Fruit fly (Drosophila melanogaster) whole organism, embryonic: ENCODE results near the gene bnl.

ENCODE experiments used
- B-H2 ChIP-seq: fragments of 200-800 bp; sonication (Bioruptor generic); optimal IDR thresholded peaks from 2 replicates; lab custom pipeline; 2018; ENCODE audit warnings: missing biosample characterization, mild to moderate bottlenecking, missing genetic modification characterization
- CG10147 ChIP-seq: fragments of 200-800 bp; sonication (Bioruptor generic); optimal IDR thresholded peaks from 2 replicates; lab custom pipeline; 2019; ENCODE audit warnings: missing biosample characterization, mild to moderate bottlenecking, missing genetic modification characterization, moderate library complexity
- CG10366 ChIP-seq: fragments of 200-800 bp; sonication (Bioruptor generic); IDR thresholded peaks from 2 replicates; pipeline ENCODE4 v1.3.6; 2022; ENCODE audit warnings: missing biosample characterization, missing genetic modification characterization
- CG10654 ChIP-seq: fragments of 200-800 bp; sonication (Bioruptor generic); optimal IDR thresholded peaks from 2 replicates; lab custom pipeline; 2016; ENCODE audit warnings: missing biosample characterization, missing genetic modification characterization
- CG12942 ChIP-seq: fragments of 200-800 bp; sonication (Bioruptor generic); optimal IDR thresholded peaks from 3 replicates; lab custom pipeline; 2016; ENCODE audit warnings: missing biosample characterization, missing genetic modification characterization
- CG13624 ChIP-seq: fragments of 200-800 bp; sonication (Bioruptor generic); optimal IDR thresholded peaks from 2 replicates; lab custom pipeline; 2016; ENCODE audit warnings: missing biosample characterization, missing genetic modification characterization
- CG17912 ChIP-seq: fragments of 200-800 bp; sonication (Bioruptor generic); optimal IDR thresholded peaks from 2 replicates; lab custom pipeline; 2018; ENCODE audit warnings: missing biosample characterization, mild to moderate bottlenecking, missing genetic modification characterization
- CG1792 ChIP-seq: fragments of 200-800 bp; sonication (Bioruptor generic); optimal IDR thresholded peaks from 2 replicates; lab custom pipeline; 2016; ENCODE audit warnings: missing biosample characterization, missing genetic modification characterization
- CG18262 ChIP-seq: fragments of 200-800 bp; optimal IDR thresholded peaks from 3 replicates; lab custom pipeline; 2019; ENCODE audit warnings: missing biosample characterization, mild to moderate bottlenecking, missing genetic modification characterization, moderate library complexity
- CG2120 ChIP-seq: fragments of 200-800 bp; sonication (Bioruptor generic); optimal IDR thresholded peaks from 3 replicates; lab custom pipeline; 2016; ENCODE audit warnings: missing biosample characterization, missing genetic modification characterization
- CG31224 ChIP-seq: fragments of 200-800 bp; sonication (Bioruptor generic); IDR thresholded peaks from 2 replicates; pipeline ENCODE4 v1.3.6; 2022; ENCODE audit warnings: missing biosample characterization, missing genetic modification characterization
- CG32767 ChIP-seq: fragments of 200-800 bp; sonication (Bioruptor generic); IDR thresholded peaks from 2 replicates; pipeline ENCODE4 v1.3.6; 2022; ENCODE audit warnings: missing biosample characterization, missing genetic modification characterization
- CG4424 ChIP-seq: fragments of 200-800 bp; sonication (Bioruptor generic); optimal IDR thresholded peaks from 3 replicates; lab custom pipeline; 2016; ENCODE audit warnings: missing biosample characterization, missing genetic modification characterization
- CG9727 ChIP-seq: fragments of 200-800 bp; sonication (Bioruptor generic); optimal IDR thresholded peaks from 3 replicates; lab custom pipeline; 2017; ENCODE audit warnings: missing biosample characterization, mild to moderate bottlenecking, missing genetic modification characterization
- CG9817 ChIP-seq: fragments of 200-800 bp; sonication (Bioruptor generic); optimal IDR thresholded peaks from 2 replicates; lab custom pipeline; 2018; ENCODE audit warnings: missing biosample characterization, mild to moderate bottlenecking, missing genetic modification characterization, moderate library complexity
- Dfd ChIP-seq, 2 experiments: fragments of >200 bp; optimal IDR thresholded peaks; 2 replicates each; lab custom pipeline; 2017; ENCODE audit warnings: missing biosample characterization in 2 of 2, missing genetic modification characterization in 2 of 2
- Ets65A ChIP-seq: fragments of 200-800 bp; sonication (Bioruptor generic); peaks from one replicate; lab custom pipeline; 2016; ENCODE audit warnings: missing biosample characterization, missing genetic modification characterization
- H15 ChIP-seq: fragments of 200-800 bp; sonication (Bioruptor generic); IDR thresholded peaks from 3 replicates; pipeline ENCODE4 v1.3.6; 2022; ENCODE audit warnings: missing biosample characterization, missing genetic modification characterization
- Hr3 ChIP-seq: fragments of 200-800 bp; sonication (Bioruptor generic); optimal IDR thresholded peaks from 3 replicates; lab custom pipeline; 2016; ENCODE audit warnings: missing biosample characterization, missing genetic modification characterization
- Max ChIP-seq: fragments of 200-800 bp; sonication (Bioruptor generic); optimal IDR thresholded peaks from 2 replicates; lab custom pipeline; 2016; ENCODE audit warnings: missing biosample characterization, mild to moderate bottlenecking, missing genetic modification characterization
- Meics ChIP-seq: fragments of 200-800 bp; sonication (Bioruptor generic); optimal IDR thresholded peaks from 2 replicates; lab custom pipeline; 2017; ENCODE audit warnings: missing biosample characterization, mild to moderate bottlenecking, missing genetic modification characterization
- Mes4 ChIP-seq: fragments of 200-800 bp; sonication (Bioruptor generic); optimal IDR thresholded peaks from 2 replicates; lab custom pipeline; 2016; ENCODE audit warnings: missing biosample characterization, missing genetic modification characterization
- Oli ChIP-seq: fragments of 200-800 bp; sonication (Bioruptor generic); optimal IDR thresholded peaks from 2 replicates; lab custom pipeline; 2018; ENCODE audit warnings: missing biosample characterization, mild to moderate bottlenecking, missing genetic modification characterization, moderate library complexity
- PHDP ChIP-seq: fragments of 200-800 bp; sonication (Bioruptor generic); optimal IDR thresholded peaks from 3 replicates; lab custom pipeline; 2018; ENCODE audit warnings: missing biosample characterization, mild to moderate bottlenecking, missing genetic modification characterization, moderate library complexity
- Poxn ChIP-seq: fragments of 200-800 bp; sonication (Bioruptor generic); IDR thresholded peaks from 2 replicates; pipeline ENCODE4 v1.3.6; 2022; ENCODE audit warnings: missing biosample characterization, missing genetic modification characterization
- Rx ChIP-seq: fragments of 200-800 bp; sonication (Bioruptor generic); IDR thresholded peaks from 2 replicates; pipeline ENCODE4 v1.3.6; 2022; ENCODE audit warnings: missing biosample characterization, missing genetic modification characterization
- Sox102F ChIP-seq: fragments of 200-800 bp; sonication (Bioruptor generic); optimal IDR thresholded peaks from 2 replicates; lab custom pipeline; 2018; ENCODE audit warnings: missing biosample characterization, mild to moderate bottlenecking, missing genetic modification characterization, moderate library complexity
- Ssrp ChIP-seq: fragments of 200-800 bp; sonication (Bioruptor generic); optimal IDR thresholded peaks from 2 replicates; lab custom pipeline; 2018; ENCODE audit warnings: missing biosample characterization, mild to moderate bottlenecking, missing genetic modification characterization, moderate library complexity
- Stat92E ChIP-seq, 3 experiments: fragments of >200 bp in 2 of 3; fragments of 200-800 bp in 1 of 3; sonication (Bioruptor generic) in 1 of 3; optimal IDR thresholded peaks; 2 replicates each; lab custom pipeline; 2017 to 2019; ENCODE audit warnings: missing biosample characterization in 3 of 3, missing genetic modification characterization in 3 of 3, mild to moderate bottlenecking in 1 of 3, moderate library complexity in 1 of 3
- Xrp1 ChIP-seq: fragments of 200-800 bp; sonication (Bioruptor generic); IDR thresholded peaks from 2 replicates; pipeline ENCODE4 v1.3.6; 2022; ENCODE audit warnings: missing biosample characterization, missing genetic modification characterization
- ato ChIP-seq: fragments of 200-800 bp; sonication (Bioruptor generic); IDR thresholded peaks from 2 replicates; pipeline ENCODE4 v1.3.6; 2022; ENCODE audit warnings: missing biosample characterization, missing genetic modification characterization; ENCODE audit not compliant: partially characterized antibody
- bsh ChIP-seq, 2 experiments: fragments of 200-800 bp; sonication (Bioruptor generic); optimal IDR thresholded peaks; 2 replicates each; lab custom pipeline; 2017 to 2018; ENCODE audit warnings: mild to moderate bottlenecking in 2 of 2, missing biosample characterization in 2 of 2, missing genetic modification characterization in 2 of 2, moderate library complexity in 1 of 2
- crc ChIP-seq: fragments of 200-800 bp; sonication (Bioruptor generic); optimal IDR thresholded peaks from 2 replicates; lab custom pipeline; 2016; ENCODE audit warnings: missing biosample characterization, missing genetic modification characterization
- dmrt11E ChIP-seq: fragments of 200-800 bp; sonication (Bioruptor generic); optimal IDR thresholded peaks from 3 replicates; lab custom pipeline; 2018; ENCODE audit warnings: missing biosample characterization, mild to moderate bottlenecking, missing genetic modification characterization, moderate library complexity
- dmrt99B ChIP-seq: fragments of 200-800 bp; sonication (Bioruptor generic); optimal IDR thresholded peaks from 2 replicates; lab custom pipeline; 2018; ENCODE audit warnings: missing biosample characterization, mild to moderate bottlenecking, missing genetic modification characterization, moderate library complexity
- gem ChIP-seq: fragments of 200-800 bp; sonication (Bioruptor generic); optimal IDR thresholded peaks from 2 replicates; lab custom pipeline; 2019; ENCODE audit warnings: missing biosample characterization, mild to moderate bottlenecking, missing genetic modification characterization, moderate library complexity
- grau ChIP-seq: fragments of 200-800 bp; optimal IDR thresholded peaks from 3 replicates; lab custom pipeline; 2019; ENCODE audit warnings: missing biosample characterization, mild to moderate bottlenecking, missing genetic modification characterization, moderate library complexity
- h ChIP-seq: fragments of >200 bp; optimal IDR thresholded peaks from 2 replicates; lab custom pipeline; 2017
- jigr1 ChIP-seq: fragments of 200-800 bp; sonication (Bioruptor generic); IDR thresholded peaks from 3 replicates; pipeline ENCODE4 v1.3.6; 2022; ENCODE audit warnings: missing biosample characterization, missing genetic modification characterization
- lola ChIP-seq, 3 experiments: fragments of >200 bp in 2 of 3; fragments of 200-800 bp in 1 of 3; sonication (Bioruptor generic) in 1 of 3; optimal IDR thresholded peaks; 2 replicates each; lab custom pipeline; 2017 to 2019; ENCODE audit warnings: missing biosample characterization in 3 of 3, missing genetic modification characterization in 3 of 3, mild to moderate bottlenecking in 1 of 3, moderate library complexity in 1 of 3
- mld ChIP-seq: fragments of 200-800 bp; sonication (Bioruptor generic); IDR thresholded peaks from 3 replicates; pipeline ENCODE4 v1.3.6; 2022; ENCODE audit warnings: missing biosample characterization, missing genetic modification characterization; ENCODE audit not compliant: partially characterized antibody
- prd ChIP-seq, 3 experiments: fragments of >200 bp in 2 of 3; fragments of 200-800 bp in 1 of 3; sonication (Bioruptor generic) in 1 of 3; optimal IDR thresholded peaks in 2 of 3; IDR thresholded peaks in 1 of 3; 2 replicates in 2 of 3; 3 replicates in 1 of 3; pipeline versions ENCODE4 v1.3.6 to Lab custom; 2017 to 2022; ENCODE audit warnings: missing biosample characterization in 1 of 3, missing genetic modification characterization in 1 of 3
- pum ChIP-seq: fragments of 200-800 bp; sonication (Bioruptor generic); optimal IDR thresholded peaks from 2 replicates; lab custom pipeline; 2016; ENCODE audit warnings: missing biosample characterization, missing genetic modification characterization
- repo ChIP-seq: fragments of 200-800 bp; sonication (Bioruptor generic); optimal IDR thresholded peaks from 2 replicates; lab custom pipeline; 2016; ENCODE audit warnings: missing biosample characterization, missing genetic modification characterization
- run ChIP-seq: fragments of 200-800 bp; sonication (Bioruptor generic); optimal IDR thresholded peaks from 3 replicates; lab custom pipeline; 2018; ENCODE audit warnings: missing biosample characterization, mild to moderate bottlenecking, missing genetic modification characterization
- sens ChIP-seq: fragments of 200-800 bp; sonication (Bioruptor generic); peaks from one replicate; lab custom pipeline; 2016; ENCODE audit warnings: missing biosample characterization, missing genetic modification characterization
- shn ChIP-seq: fragments of 200-800 bp; sonication (Bioruptor generic); optimal IDR thresholded peaks from 3 replicates; lab custom pipeline; 2016; ENCODE audit warnings: missing biosample characterization, missing genetic modification characterization
- slou ChIP-seq: fragments of 200-800 bp; sonication (Bioruptor generic); optimal IDR thresholded peaks from 3 replicates; lab custom pipeline; 2016; ENCODE audit warnings: missing biosample characterization, missing genetic modification characterization
- tin ChIP-seq: fragments of 200-800 bp; sonication (Bioruptor generic); optimal IDR thresholded peaks from 3 replicates; lab custom pipeline; 2016; ENCODE audit warnings: missing biosample characterization, missing genetic modification characterization
- tna ChIP-seq: fragments of 200-800 bp; sonication (Bioruptor generic); IDR thresholded peaks from 2 replicates; pipeline ENCODE4 v1.3.6; 2022; ENCODE audit warnings: missing biosample characterization, missing genetic modification characterization; ENCODE audit not compliant: partially characterized antibody
- zfh1 ChIP-seq: fragments of 200-800 bp; sonication (Bioruptor generic); IDR thresholded peaks from 3 replicates; pipeline ENCODE4 v1.3.6; 2022; ENCODE audit warnings: missing biosample characterization, missing genetic modification characterization

Gene bnl

dm6 chr3R:19801752-19802151 lies 34.9 kb downstream of the bnl start (continued):
- TF ChIP-seq CG12942 (GFP tag; lab: Kevin White, UChicago): no peak
- peak; percentile 11 for TF ChIP-seq Oli (tag; lab: Kevin White, UChicago)
- no peak for TF ChIP-seq repo (GFP tag; lab: Kevin White, UChicago)
- TF ChIP-seq run: no peak
- no peak for TF ChIP-seq mld (GFP tag; lab: Robert Waterston, UW)
- no peak for TF ChIP-seq h (lab: Kevin White, UChicago)
- TF ChIP-seq dmrt11E: peak; percentile 43
- TF ChIP-seq Ssrp (tag; lab: Kevin White, UChicago): peak; percentile 3
- TF ChIP-seq Mes4 (GFP tag; lab: Kevin White, UChicago): no peak
- no peak for TF ChIP-seq Stat92E (GFP tag; optimal IDR thresholded peaks at IDR 0.05; lab: Kevin White, UChicago)
- no peak for TF ChIP-seq slou
- TF ChIP-seq dmrt99B (tag; lab: Kevin White, UChicago): peak; percentile 2
- no peak for TF ChIP-seq ato (GFP tag; lab: Robert Waterston, UW)
- TF ChIP-seq gem (tag; lab: Kevin White, UChicago): peak; percentile 60
- no peak for TF ChIP-seq Max (GFP tag; lab: Kevin White, UChicago)
- TF ChIP-seq tin: no peak
- TF ChIP-seq CG10366 (GFP tag; lab: Robert Waterston, UW): no peak
- TF ChIP-seq lola (GFP tag; optimal IDR thresholded peaks at IDR 0.05; lab: Kevin White, UChicago): peak in 1 of 3 experiments; percentile 21
- TF ChIP-seq CG10147 (GFP tag; lab: Kevin White, UChicago): no peak
- no peak for TF ChIP-seq Poxn (GFP tag; lab: Robert Waterston, UW)
- peak; percentile 19 for TF ChIP-seq grau (tag; lab: Kevin White, UChicago)
- no peak for TF ChIP-seq CG9817 (tag; lab: Kevin White, UChicago)
- TF ChIP-seq Dfd (GFP tag; optimal IDR thresholded peaks at IDR 0.05; lab: Kevin White, UChicago): no peak
- TF ChIP-seq bsh (GFP tag; optimal IDR thresholded peaks at IDR 0.05; lab: Kevin White, UChicago): peak in 1 of 2 experiments; percentile 57
- no peak for TF ChIP-seq CG1792 (GFP tag; lab: Kevin White, UChicago)
- TF ChIP-seq CG10654 (GFP tag; lab: Kevin White, UChicago): no peak
- TF ChIP-seq H15 (GFP tag; lab: Robert Waterston, UW): no peak
- peak; percentile 45 for TF ChIP-seq CG18262 (tag; lab: Kevin White, UChicago)
- no peak for TF ChIP-seq Rx (GFP tag; lab: Robert Waterston, UW)
- TF ChIP-seq prd (optimal IDR thresholded peaks at IDR 0.05; lab: Kevin White, UChicago): no peak
- peak; percentile 28; the same call in 1 of the 3 replicates for TF ChIP-seq prd (GFP tag; IDR thresholded peaks at IDR 0.05; lab: Robert Waterston, UW)
- peak; percentile 86 for TF ChIP-seq sens (GFP tag; lab: Kevin White, UChicago)
- TF ChIP-seq CG4424: peak; percentile 28
- TF ChIP-seq crc: no peak
- no peak for TF ChIP-seq B-H2 (GFP tag; lab: Kevin White, UChicago)
- TF ChIP-seq CG9727: no peak
- TF ChIP-seq PHDP (tag; lab: Kevin White, UChicago): peak; percentile 18
- no peak for TF ChIP-seq zfh1
- TF ChIP-seq Hr3 (GFP tag; lab: Kevin White, UChicago): no peak
- no peak for TF ChIP-seq CG31224 (GFP tag; lab: Robert Waterston, UW)
- TF ChIP-seq jigr1 (GFP tag; lab: Robert Waterston, UW): no peak
- TF ChIP-seq Ets65A: no peak
- peak; percentile 22; the same call in 1 of the 2 replicates for TF ChIP-seq Xrp1
- TF ChIP-seq pum (GFP tag; lab: Kevin White, UChicago): no peak
- no peak for TF ChIP-seq Meics
- no peak for TF ChIP-seq CG32767 (GFP tag; lab: Robert Waterston, UW)
- no peak for TF ChIP-seq shn (GFP tag; lab: Kevin White, UChicago)
- TF ChIP-seq tna: no peak
- TF ChIP-seq Sox102F (GFP tag; lab: Kevin White, UChicago): peak; percentile 35
- no peak for TF ChIP-seq CG2120 (GFP tag; lab: Kevin White, UChicago)
- no peak for TF ChIP-seq CG13624 (GFP tag; lab: Kevin White, UChicago)
- TF ChIP-seq CG17912 (GFP tag; lab: Kevin White, UChicago): no peak
